Worm (Caenorhabditis elegans) whole organism, L3 larva: ENCODE data around the gene F53A9.8.

ENCODE experiments used
- elt-1 ChIP-seq: fragments of 150-350 bp; optimal IDR thresholded peaks from 2 replicates; lab custom pipeline; 2014; ENCODE audit warnings: missing biosample characterization, missing genetic modification characterization
- jun-1 ChIP-seq: fragments of 150-350 bp; optimal IDR thresholded peaks from 2 replicates; lab custom pipeline; 2014; ENCODE audit warnings: missing biosample characterization, missing genetic modification reagents, missing genetic modification characterization
- lin-15B ChIP-seq: fragments of 150-350 bp; optimal IDR thresholded peaks from 2 replicates; lab custom pipeline; 2014; ENCODE audit warnings: missing biosample characterization, missing genetic modification characterization
- mdl-1 ChIP-seq: fragments of 150-350 bp; optimal IDR thresholded peaks from 2 replicates; lab custom pipeline; 2014; ENCODE audit warnings: missing biosample characterization, missing genetic modification characterization
- nhr-25 ChIP-seq: sonication (generic microtip); optimal IDR thresholded peaks from 2 replicates; lab custom pipeline; 2017; ENCODE audit warnings: missing biosample characterization, missing genetic modification characterization
- nhr-77 ChIP-seq: fragments of 150-350 bp; optimal IDR thresholded peaks from 2 replicates; lab custom pipeline; 2014; ENCODE audit warnings: missing biosample characterization, missing genetic modification characterization
- pha-4 ChIP-seq: fragments of 150-350 bp; optimal IDR thresholded peaks from 2 replicates; lab custom pipeline; 2014; ENCODE audit warnings: missing biosample characterization, missing genetic modification reagents, missing genetic modification characterization
- unc-62 ChIP-seq: fragments of 150-350 bp; sonication (generic microtip); optimal IDR thresholded peaks from 4 replicates; lab custom pipeline; 2014; ENCODE audit warnings: missing biosample characterization, missing genetic modification reagents, missing genetic modification characterization
- zag-1 ChIP-seq: fragments of 150-350 bp; optimal IDR thresholded peaks from 2 replicates; lab custom pipeline; 2014; ENCODE audit warnings: missing biosample characterization, missing genetic modification characterization

DNA sequence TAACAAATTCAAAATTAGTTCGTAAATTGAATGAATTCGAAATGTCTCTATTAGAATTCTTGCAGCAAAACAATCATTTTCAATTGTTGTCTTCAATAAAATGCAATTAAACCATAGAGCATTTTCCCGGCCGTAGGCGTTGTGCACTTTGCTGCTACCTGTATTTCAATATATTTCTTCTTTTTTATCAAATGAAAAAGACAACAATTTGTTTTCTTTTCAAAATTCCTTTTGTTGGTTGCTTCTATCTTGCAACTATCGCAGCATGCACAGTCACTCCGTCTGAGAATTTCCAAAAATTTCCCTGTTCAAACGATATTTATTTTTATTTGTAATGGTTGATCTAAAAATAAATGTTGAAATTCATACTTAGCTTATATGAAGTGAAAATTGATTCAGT lies 43.6 kb downstream of the F53A9.8 start:
- TF ChIP-seq nhr-25 (no peak), jun-1 (no peak), zag-1 (tag; lab: Kevin White, UChicago) (no peak), lin-15B (tag; lab: Kevin White, UChicago) (no peak), unc-62 (no peak), elt-1 (tag; lab: Kevin White, UChicago) (no peak), pha-4 (tag; lab: Kevin White, UChicago) (no peak), nhr-77 (tag; lab: Kevin White, UChicago) (no peak), mdl-1 (tag; lab: Kevin White, UChicago) (no peak)
